Fruit fly (Drosophila melanogaster): ENCODE results near the gene pxb.

- TF ChIP-seq CG8478 (optimal IDR thresholded peaks at IDR 0.05) (no peak), CTCF (optimal IDR thresholded peaks at IDR 0.05) (no peak)
Measured at dm6 chr3R:15665962-15666361, at the start of gene pxb.
